Fruit fly (Drosophila melanogaster) whole organism, embryonic: ENCODE results near the gene CG42822.

Experiments
- Ada2b ChIP-seq: fragments of 200-800 bp; sonication (Bioruptor generic); IDR thresholded peaks from 2 replicates; pipeline ENCODE4 v1.3.6; 2022; ENCODE audit warnings: missing biosample characterization, missing genetic modification characterization
- B-H1 ChIP-seq: fragments of 200-800 bp; sonication (Bioruptor generic); IDR thresholded peaks from 3 replicates; pipeline ENCODE4 v1.3.6; 2022; ENCODE audit warnings: missing biosample characterization, missing genetic modification characterization
- BtbVII ChIP-seq: fragments of 200-800 bp; sonication (Bioruptor generic); optimal IDR thresholded peaks from 3 replicates; lab custom pipeline; 2017; ENCODE audit warnings: missing biosample characterization, mild to moderate bottlenecking, missing genetic modification characterization
- CG11456 ChIP-seq: fragments of 200-800 bp; sonication (Bioruptor generic); IDR thresholded peaks from 3 replicates; pipeline ENCODE4 v1.3.6; 2022; ENCODE audit warnings: missing biosample characterization, missing genetic modification characterization
- CG12155 ChIP-seq: fragments of 200-800 bp; sonication (Bioruptor generic); optimal IDR thresholded peaks from 3 replicates; lab custom pipeline; 2016; ENCODE audit warnings: missing biosample characterization, missing genetic modification characterization
- CG12236 ChIP-seq: fragments of 200-800 bp; sonication (Bioruptor generic); optimal IDR thresholded peaks from 2 replicates; lab custom pipeline; 2016; ENCODE audit warnings: missing biosample characterization, missing genetic modification characterization
- CG17186 ChIP-seq: fragments of 200-800 bp; sonication (Bioruptor generic); optimal IDR thresholded peaks from 3 replicates; lab custom pipeline; 2017; ENCODE audit warnings: missing biosample characterization, missing genetic modification reagents, missing genetic modification characterization
- CG17361 ChIP-seq: fragments of 200-800 bp; sonication (Bioruptor generic); IDR thresholded peaks from 3 replicates; pipeline ENCODE4 v1.3.6; 2022; ENCODE audit warnings: missing biosample characterization, missing genetic modification characterization
- CG17568 ChIP-seq: fragments of 200-800 bp; sonication (Bioruptor generic); optimal IDR thresholded peaks from 2 replicates; lab custom pipeline; 2018; ENCODE audit warnings: missing biosample characterization, mild to moderate bottlenecking, missing genetic modification characterization, moderate library complexity
- CG17612 ChIP-seq: fragments of 200-800 bp; sonication (Bioruptor generic); IDR thresholded peaks from 2 replicates; pipeline ENCODE4 v1.3.6; 2022; ENCODE audit warnings: missing biosample characterization, missing genetic modification characterization
- CG17829 ChIP-seq: fragments of 200-800 bp; optimal IDR thresholded peaks from 2 replicates; lab custom pipeline; 2019; ENCODE audit warnings: missing biosample characterization, mild to moderate bottlenecking, missing genetic modification characterization, moderate library complexity
- CG18262 ChIP-seq: fragments of 200-800 bp; optimal IDR thresholded peaks from 3 replicates; lab custom pipeline; 2019; ENCODE audit warnings: missing biosample characterization, mild to moderate bottlenecking, missing genetic modification characterization, moderate library complexity
- CG1832 ChIP-seq: fragments of 200-800 bp; sonication (Bioruptor generic); optimal IDR thresholded peaks from 2 replicates; lab custom pipeline; 2017; ENCODE audit warnings: missing biosample characterization, mild to moderate bottlenecking, missing genetic modification characterization, inconsistent platforms
- CG2678 ChIP-seq: fragments of 200-800 bp; sonication (Bioruptor generic); optimal IDR thresholded peaks from 3 replicates; lab custom pipeline; 2019; ENCODE audit warnings: missing biosample characterization, mild to moderate bottlenecking, missing genetic modification characterization, moderate library complexity
- CG30403 ChIP-seq: fragments of 200-800 bp; sonication (Bioruptor generic); optimal IDR thresholded peaks from 3 replicates; lab custom pipeline; 2016; ENCODE audit warnings: missing biosample characterization, missing genetic modification characterization
- CG32767 ChIP-seq: fragments of 200-800 bp; sonication (Bioruptor generic); IDR thresholded peaks from 2 replicates; pipeline ENCODE4 v1.3.6; 2022; ENCODE audit warnings: missing biosample characterization, missing genetic modification characterization
- CG34376 ChIP-seq: fragments of 200-800 bp; sonication (Bioruptor generic); optimal IDR thresholded peaks from 2 replicates; lab custom pipeline; 2018; ENCODE audit warnings: missing biosample characterization, mild to moderate bottlenecking, missing genetic modification characterization
- CG3726 ChIP-seq: fragments of 200-800 bp; sonication (Bioruptor generic); IDR thresholded peaks from 3 replicates; pipeline ENCODE4, ENCODE4 v1.3.6; 2022; ENCODE audit warnings: missing biosample characterization, missing genetic modification characterization
- CG4854 ChIP-seq: fragments of 200-800 bp; sonication (Bioruptor generic); optimal IDR thresholded peaks from 2 replicates; lab custom pipeline; 2016; ENCODE audit warnings: missing biosample characterization, missing genetic modification characterization, inconsistent platforms
- CG6175 ChIP-seq: fragments of 200-800 bp; sonication (Bioruptor generic); IDR thresholded peaks from 3 replicates; pipeline ENCODE4 v1.3.6; 2022; ENCODE audit warnings: missing biosample characterization, missing genetic modification characterization
- CG6654 ChIP-seq: fragments of 200-800 bp; sonication (Bioruptor generic); optimal IDR thresholded peaks from 2 replicates; lab custom pipeline; 2017; ENCODE audit warnings: missing biosample characterization, mild to moderate bottlenecking, missing genetic modification characterization
- CG7357 ChIP-seq: fragments of 200-800 bp; sonication (Bioruptor generic); IDR thresholded peaks from 3 replicates; pipeline ENCODE4 v1.3.6; 2022; ENCODE audit warnings: missing biosample characterization, missing genetic modification characterization
- CG9609 ChIP-seq: fragments of 200-800 bp; sonication (Bioruptor generic); optimal IDR thresholded peaks from 3 replicates; lab custom pipeline; 2016; ENCODE audit warnings: missing biosample characterization, missing genetic modification characterization
- Doc3 ChIP-seq: fragments of 200-800 bp; sonication (Bioruptor generic); IDR thresholded peaks from 3 replicates; pipeline ENCODE4 v1.3.6; 2022; ENCODE audit warnings: missing biosample characterization, missing genetic modification characterization; ENCODE audit not compliant: partially characterized antibody
- Drgx ChIP-seq: fragments of 200-800 bp; sonication (Bioruptor generic); IDR thresholded peaks from 2 replicates; pipeline ENCODE4 v1.3.6; 2022; ENCODE audit warnings: missing biosample characterization, missing genetic modification characterization
- Fer1 ChIP-seq: fragments of 200-800 bp; sonication (Bioruptor generic); optimal IDR thresholded peaks from 2 replicates; lab custom pipeline; 2017; ENCODE audit warnings: missing biosample characterization, mild to moderate bottlenecking, missing genetic modification characterization
- HmgZ ChIP-seq: fragments of 200-800 bp; sonication (Bioruptor generic); optimal IDR thresholded peaks from 2 replicates; lab custom pipeline; 2018; ENCODE audit warnings: missing biosample characterization, mild to moderate bottlenecking, missing genetic modification characterization
- Hmr ChIP-seq: fragments of 200-800 bp; sonication (Bioruptor generic); optimal IDR thresholded peaks from 3 replicates; lab custom pipeline; 2017; ENCODE audit warnings: mild to moderate bottlenecking, missing biosample characterization, missing genetic modification reagents, missing genetic modification characterization
- amos ChIP-seq: fragments of 200-800 bp; sonication (Bioruptor generic); IDR thresholded peaks from 2 replicates; pipeline ENCODE4 v1.3.6; 2022; ENCODE audit warnings: missing biosample characterization, missing genetic modification characterization; ENCODE audit not compliant: partially characterized antibody
- bigmax ChIP-seq: fragments of 200-800 bp; sonication (Bioruptor generic); optimal IDR thresholded peaks from 2 replicates; lab custom pipeline; 2018; ENCODE audit warnings: missing biosample characterization, mild to moderate bottlenecking, missing genetic modification characterization
- bsh ChIP-seq, 2 experiments: fragments of 200-800 bp; sonication (Bioruptor generic); optimal IDR thresholded peaks; 2 replicates each; lab custom pipeline; 2017 to 2018; ENCODE audit warnings: mild to moderate bottlenecking in 2 of 2, missing biosample characterization in 2 of 2, missing genetic modification characterization in 2 of 2, moderate library complexity in 1 of 2
- chinmo ChIP-seq: fragments of 200-800 bp; sonication (Bioruptor generic); IDR thresholded peaks from 4 replicates; pipeline ENCODE4 v1.3.6; 2022; ENCODE audit warnings: missing biosample characterization, missing genetic modification characterization; ENCODE audit not compliant: partially characterized antibody
- dati ChIP-seq: fragments of 200-800 bp; sonication (Bioruptor generic); IDR thresholded peaks from 2 replicates; pipeline ENCODE4 v1.3.6; 2022; ENCODE audit warnings: missing biosample characterization, missing genetic modification characterization
- dmrt11E ChIP-seq: fragments of 200-800 bp; sonication (Bioruptor generic); optimal IDR thresholded peaks from 3 replicates; lab custom pipeline; 2018; ENCODE audit warnings: missing biosample characterization, mild to moderate bottlenecking, missing genetic modification characterization, moderate library complexity
- gro ChIP-seq: fragments of 200-800 bp; sonication (Bioruptor generic); optimal IDR thresholded peaks from 2 replicates; lab custom pipeline; 2016; ENCODE audit warnings: missing biosample characterization, missing genetic modification characterization
- hth ChIP-seq: fragments of >200 bp; optimal IDR thresholded peaks from 2 replicates; lab custom pipeline; 2017; ENCODE audit warnings: inconsistent platforms
- ind ChIP-seq: fragments of 200-800 bp; sonication (Bioruptor generic); optimal IDR thresholded peaks from 3 replicates; lab custom pipeline; 2016; ENCODE audit warnings: missing biosample characterization, missing genetic modification characterization
- inv ChIP-seq: fragments of 200-800 bp; sonication (Bioruptor generic); IDR thresholded peaks from 2 replicates; pipeline ENCODE4 v1.3.6; 2022; ENCODE audit warnings: missing biosample characterization, missing genetic modification characterization; ENCODE audit not compliant: partially characterized antibody
- klu ChIP-seq: fragments of 200-800 bp; sonication (Bioruptor generic); IDR thresholded peaks from 2 replicates; pipeline ENCODE4 v1.3.6; 2022; ENCODE audit warnings: missing biosample characterization, missing genetic modification characterization
- lab ChIP-seq: fragments of 200-800 bp; sonication (Bioruptor generic); optimal IDR thresholded peaks from 3 replicates; lab custom pipeline; 2017; ENCODE audit warnings: missing biosample characterization, missing genetic modification characterization, mild to moderate bottlenecking, moderate library complexity, missing genetic modification reagents
- luna ChIP-seq: fragments of 200-800 bp; sonication (Bioruptor generic); optimal IDR thresholded peaks from 2 replicates; lab custom pipeline; 2016; ENCODE audit warnings: missing biosample characterization, missing genetic modification characterization
- mam ChIP-seq: fragments of 200-800 bp; sonication (Bioruptor generic); optimal IDR thresholded peaks from 3 replicates; lab custom pipeline; 2016; ENCODE audit warnings: missing biosample characterization, missing genetic modification characterization
- sc ChIP-seq, 3 experiments: fragments of >200 bp in 2 of 3; fragments of 200-800 bp in 1 of 3; sonication (Bioruptor generic) in 1 of 3; optimal IDR thresholded peaks; 2 replicates in 2 of 3; 3 replicates in 1 of 3; lab custom pipeline; 2017; ENCODE audit warnings: mild to moderate bottlenecking in 1 of 3, missing biosample characterization in 1 of 3, missing genetic modification characterization in 1 of 3, missing genetic modification reagents in 1 of 3
- shn ChIP-seq: fragments of 200-800 bp; sonication (Bioruptor generic); optimal IDR thresholded peaks from 3 replicates; lab custom pipeline; 2016; ENCODE audit warnings: missing biosample characterization, missing genetic modification characterization
- sim ChIP-seq: fragments of 200-800 bp; sonication (Bioruptor generic); IDR thresholded peaks from 2 replicates; pipeline ENCODE4 v1.3.6; 2022; ENCODE audit warnings: missing biosample characterization, missing genetic modification characterization
- slou ChIP-seq: fragments of 200-800 bp; sonication (Bioruptor generic); optimal IDR thresholded peaks from 3 replicates; lab custom pipeline; 2016; ENCODE audit warnings: missing biosample characterization, missing genetic modification characterization
- tx ChIP-seq: fragments of 200-800 bp; sonication (Bioruptor generic); optimal IDR thresholded peaks from 2 replicates; lab custom pipeline; 2016; ENCODE audit warnings: missing biosample characterization, missing genetic modification characterization
- wor ChIP-seq: fragments of 200-800 bp; sonication (Bioruptor generic); IDR thresholded peaks from 2 replicates; pipeline ENCODE4 v1.3.6; 2022; ENCODE audit warnings: missing biosample characterization, missing genetic modification characterization
- z ChIP-seq: fragments of 200-800 bp; sonication (Bioruptor generic); IDR thresholded peaks from 3 replicates; pipeline ENCODE4 v1.3.6; 2022; ENCODE audit warnings: missing biosample characterization, missing genetic modification characterization
- zfh1 ChIP-seq: fragments of 200-800 bp; sonication (Bioruptor generic); IDR thresholded peaks from 3 replicates; pipeline ENCODE4 v1.3.6; 2022; ENCODE audit warnings: missing biosample characterization, missing genetic modification characterization

Gene CG42822

DNA sequence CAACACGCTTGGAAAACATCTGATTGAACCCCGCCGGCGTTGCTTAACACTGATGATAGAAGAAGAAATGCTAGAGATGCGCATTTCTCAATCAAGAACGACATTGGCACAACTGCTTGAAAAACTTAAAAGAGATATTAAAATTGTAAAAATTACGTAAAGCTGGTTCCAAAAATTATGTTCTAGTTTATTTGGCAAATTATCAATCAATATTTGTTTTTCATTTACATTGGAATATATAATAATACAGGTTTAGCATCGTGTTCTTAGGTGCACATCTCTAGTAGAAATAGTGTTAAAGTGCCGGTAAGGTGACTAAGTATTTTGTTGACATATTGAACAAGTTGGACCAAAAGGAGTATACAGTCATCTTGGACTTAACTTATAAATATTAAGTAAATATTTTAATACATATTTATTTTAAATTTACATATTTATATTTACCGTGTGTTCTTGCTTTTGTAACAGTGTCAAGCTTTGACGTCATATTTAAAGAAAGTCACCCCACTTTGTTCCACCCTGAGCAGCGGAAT lies 22.3 kb upstream of the CG42822 start, which contains the start of the genes Brf and sds22 (continued):
- TF ChIP-seq BtbVII (GFP tag; lab: Kevin White, UChicago) (peak; percentile 91), CG34376 (peak; percentile 93), Doc3 (peak; percentile 80), dmrt11E (tag; lab: Kevin White, UChicago) (peak; percentile 96), CG18262 (peak; percentile 94), chinmo (GFP tag; lab: Robert Waterston, UW) (no peak), sim (GFP tag; lab: Robert Waterston, UW) (peak; percentile 73), CG6654 (GFP tag; lab: Kevin White, UChicago) (peak; percentile 81), CG7357 (GFP tag; lab: Robert Waterston, UW) (peak; percentile 86), CG9609 (GFP tag; lab: Kevin White, UChicago) (peak; percentile 97), inv (GFP tag; lab: Robert Waterston, UW) (peak; percentile 68; the same call in 1 of the 2 replicates), Drgx (GFP tag; lab: Robert Waterston, UW) (peak; percentile 83), hth (lab: Kevin White, UChicago) (no peak), B-H1 (GFP tag; lab: Robert Waterston, UW) (peak; percentile 85), gro (GFP tag; lab: Kevin White, UChicago) (peak; percentile 96), CG17186 (GFP tag; lab: Kevin White, UChicago) (peak; percentile 88), CG1832 (GFP tag; lab: Kevin White, UChicago) (no peak), amos (GFP tag; lab: Robert Waterston, UW) (peak; percentile 65), CG3726 (GFP tag; lab: Robert Waterston, UW) (peak; percentile 75; the same call in 2 of the 3 replicates), tx (GFP tag; lab: Kevin White, UChicago) (peak; percentile 94), bigmax (GFP tag; lab: Kevin White, UChicago) (peak; percentile 7), shn (peak; percentile 94), Ada2b (peak; percentile 89), luna (peak; percentile 93), lab (GFP tag; lab: Kevin White, UChicago) (peak; percentile 96), zfh1 (GFP tag; lab: Robert Waterston, UW) (peak; percentile 95), dati (GFP tag; lab: Robert Waterston, UW) (peak; percentile 77), CG17568 (peak; percentile 86), z (peak; percentile 41; the same call in 1 of the 3 replicates), CG11456 (peak; percentile 90), CG6175 (GFP tag; lab: Robert Waterston, UW) (peak; percentile 84), CG12155 (GFP tag; lab: Kevin White, UChicago) (peak; percentile 96), slou (GFP tag; lab: Kevin White, UChicago) (peak; percentile 96), mam (GFP tag; lab: Kevin White, UChicago) (peak; percentile 97), CG4854 (GFP tag; lab: Kevin White, UChicago) (peak; percentile 94), CG17829 (tag; lab: Kevin White, UChicago) (peak; percentile 96), wor (GFP tag; lab: Robert Waterston, UW) (peak; percentile 83; the same call in 1 of the 2 replicates), sc (optimal IDR thresholded peaks at IDR 0.05; lab: Kevin White, UChicago) (no peak), sc (GFP tag; optimal IDR thresholded peaks at IDR 0.05; lab: Kevin White, UChicago) (peak; percentile 88), klu (GFP tag; lab: Robert Waterston, UW) (peak; percentile 94), CG12236 (GFP tag; lab: Kevin White, UChicago) (peak; percentile 88), CG30403 (GFP tag; lab: Kevin White, UChicago) (peak; percentile 98), CG17361 (GFP tag; lab: Robert Waterston, UW) (peak; percentile 98), CG32767 (peak; percentile 92), HmgZ (tag; lab: Kevin White, UChicago) (peak; percentile 97), CG2678 (tag; lab: Kevin White, UChicago) (peak; percentile 96), ind (GFP tag; lab: Kevin White, UChicago) (peak; percentile 97), Hmr (GFP tag; lab: Kevin White, UChicago) (peak; percentile 94), CG17612 (GFP tag; lab: Robert Waterston, UW) (peak; percentile 75; the same call in 1 of the 2 replicates), bsh (GFP tag; optimal IDR thresholded peaks at IDR 0.05; lab: Kevin White, UChicago) (peak; percentile 80 to 94), Fer1 (GFP tag; lab: Kevin White, UChicago) (peak; percentile 93)
